Worm (Caenorhabditis elegans): ENCODE results near the gene gcy-6.

Gene gcy-6

ce11 chrV:10313953-10314352 is at the start of gene gcy-6:
gcy-6 (minus strand) TSS chrV:10314053.
- TF ChIP-seq ama-1 (optimal IDR thresholded peaks at IDR 0.05) (no peak), ama-1 (GFP tag; optimal IDR thresholded peaks at IDR 0.05) (no peak), ztf-26 (tag; optimal IDR thresholded peaks at IDR 0.05) (no peak), Y53F4B.3 (GFP tag; IDR thresholded peaks at IDR 0.05) (no peak), madf-8 (GFP tag; conservative IDR thresholded peaks at IDR 0.05) (no peak), ZK185.1 (tag; optimal IDR thresholded peaks at IDR 0.05; ENCODE audit: poor library complexity, severe bottlenecking) (no peak), ztf-6 (GFP tag; IDR thresholded peaks at IDR 0.05) (no peak), F37B4.10 (GFP tag; IDR thresholded peaks at IDR 0.05) (no peak), somi-1 (GFP tag; optimal IDR thresholded peaks at IDR 0.05) (no peak), ekl-4 (GFP tag; IDR thresholded peaks at IDR 0.05) (no peak), F49E8.2 (tag; optimal IDR thresholded peaks at IDR 0.05; ENCODE audit: insufficient read depth) (no peak), him-1 (tag; optimal IDR thresholded peaks at IDR 0.05) (no peak), snpc-1.3 (tag; optimal IDR thresholded peaks at IDR 0.05; ENCODE audit: insufficient read depth) (no peak), lin-54 (GFP tag; optimal IDR thresholded peaks at IDR 0.05) (no peak), tlf-1 (GFP tag; optimal IDR thresholded peaks at IDR 0.05) (no peak), Y67H2A.10 (GFP tag; conservative IDR thresholded peaks at IDR 0.05) (no peak), F55B11.4 (tag; optimal IDR thresholded peaks at IDR 0.05; ENCODE audit: borderline replicate concordance, insufficient read depth) (no peak), nhr-179 (tag; optimal IDR thresholded peaks at IDR 0.05) (no peak), K11D2.4 (GFP tag; IDR thresholded peaks at IDR 0.05) (no peak)

- TF ChIP-seq tbp1 (GFP tag; optimal IDR thresholded peaks at IDR 0.05) = peak; percentile 53
- no peak for TF ChIP-seq snpc-4 (GFP tag; optimal IDR thresholded peaks at IDR 0.05)
- peak in 3 of 4 experiments; percentile 43 to 64 (median 52) for TF ChIP-seq snpc-4 (tag; optimal IDR thresholded peaks at IDR 0.05)
- no peak for TF ChIP-seq F10E7.11 (tag; optimal IDR thresholded peaks at IDR 0.05)
- TF ChIP-seq ama-1 (optimal IDR thresholded peaks at IDR 0.05) = peak; percentile 36
- TF ChIP-seq ama-1 (GFP tag; optimal IDR thresholded peaks at IDR 0.05) = no peak
- TF ChIP-seq B0035.1 (tag; optimal IDR thresholded peaks at IDR 0.05) = no peak
- no peak for TF ChIP-seq ceh-100 (GFP tag; IDR thresholded peaks at IDR 0.05)
- TF ChIP-seq gei-17 (GFP tag; optimal IDR thresholded peaks at IDR 0.05) = no peak
- TF ChIP-seq atf-7 (tag; optimal IDR thresholded peaks at IDR 0.05) = no peak
- no peak for TF ChIP-seq C06A6.2 (GFP tag; conservative IDR thresholded peaks at IDR 0.05)
- TF ChIP-seq rpc-1 (optimal IDR thresholded peaks at IDR 0.05) = no peak
- no peak for TF ChIP-seq rpc-1 (tag; optimal IDR thresholded peaks at IDR 0.05)
- TF ChIP-seq Y79H2A.3 (GFP tag; conservative IDR thresholded peaks at IDR 0.05) = no peak
- peak; percentile 8 for TF ChIP-seq pha-4 (tag; optimal IDR thresholded peaks at IDR 0.05)
- no peak for TF ChIP-seq ccch-3 (GFP tag; optimal IDR thresholded peaks at IDR 0.05)
- no peak for TF ChIP-seq zfh-2 (GFP tag; conservative IDR thresholded peaks at IDR 0.05)
- no peak for TF ChIP-seq lir-1 (GFP tag; conservative IDR thresholded peaks at IDR 0.05)
- no peak for TF ChIP-seq nhr-27 (tag; optimal IDR thresholded peaks at IDR 0.05)
- TF ChIP-seq unc-130 (GFP tag; optimal IDR thresholded peaks at IDR 0.05) = no peak
- no peak for TF ChIP-seq him-1 (tag; optimal IDR thresholded peaks at IDR 0.05)
- no peak for TF ChIP-seq attf-3 (GFP tag; conservative IDR thresholded peaks at IDR 0.05)
- TF ChIP-seq ztf-28 (GFP tag; IDR thresholded peaks at IDR 0.05) = no peak
- TF ChIP-seq F57C9.4 (tag; optimal IDR thresholded peaks at IDR 0.05) = no peak
- no peak for TF ChIP-seq sptf-2 (GFP tag; optimal IDR thresholded peaks at IDR 0.05)
- TF ChIP-seq ets-4 (GFP tag; optimal IDR thresholded peaks at IDR 0.05) = no peak
- TF ChIP-seq D2030.7 (GFP tag; IDR thresholded peaks at IDR 0.05) = peak; percentile 68
- TF ChIP-seq F57A8.1 (GFP tag; optimal IDR thresholded peaks at IDR 0.05) = no peak
- TF ChIP-seq unc-62 (GFP tag; optimal IDR thresholded peaks at IDR 0.05) = no peak
- peak; percentile 54 for TF ChIP-seq F33H1.4 (GFP tag; IDR thresholded peaks at IDR 0.05)
- peak; percentile 41; the same call in 1 of the 2 replicates for TF ChIP-seq nfyb-1 (GFP tag; IDR thresholded peaks at IDR 0.05)
- TF ChIP-seq ceh-27 (GFP tag; optimal IDR thresholded peaks at IDR 0.05) = peak; percentile 50
- peak; percentile 43 for TF ChIP-seq xnd-1 (tag; optimal IDR thresholded peaks at IDR 0.05)
Measured at ce11 chrV:10361830-10362397, 48.1 kb upstream of the gcy-6 start, which contains the start of gene cash-1. cash-1 (plus strand) TSS chrV:10362261.

All from whole organism, young adult.